Fruit fly (Drosophila melanogaster): ENCODE measurements around the gene ninaD.

ninaD gene

DNA sequence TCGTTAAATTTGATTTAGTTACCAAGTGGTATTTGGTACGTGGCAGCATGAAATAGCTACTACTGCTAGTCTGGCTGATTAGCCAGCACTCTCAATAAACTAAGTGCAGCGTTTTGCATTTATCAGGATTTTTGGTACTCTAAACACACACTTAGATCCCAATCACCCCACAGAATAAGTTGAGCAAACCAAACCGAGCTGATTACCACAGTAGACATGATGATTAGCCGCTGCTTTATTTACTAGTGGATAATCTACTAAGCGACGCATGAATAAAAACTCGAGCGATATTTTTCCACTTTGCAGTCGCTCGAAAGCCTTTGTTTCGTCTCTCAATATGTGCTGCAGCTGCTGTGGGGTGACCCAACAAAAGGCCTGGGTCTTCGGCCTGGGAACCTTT lies at the start of gene ninaD:
ninaD (plus strand) TSS at position 301 of the 400 bp plus-strand sequence.
- no peak for TF ChIP-seq CG17801 (GFP tag; optimal IDR thresholded peaks at IDR 0.05; ENCODE audit: partially characterized antibody)

DNA sequence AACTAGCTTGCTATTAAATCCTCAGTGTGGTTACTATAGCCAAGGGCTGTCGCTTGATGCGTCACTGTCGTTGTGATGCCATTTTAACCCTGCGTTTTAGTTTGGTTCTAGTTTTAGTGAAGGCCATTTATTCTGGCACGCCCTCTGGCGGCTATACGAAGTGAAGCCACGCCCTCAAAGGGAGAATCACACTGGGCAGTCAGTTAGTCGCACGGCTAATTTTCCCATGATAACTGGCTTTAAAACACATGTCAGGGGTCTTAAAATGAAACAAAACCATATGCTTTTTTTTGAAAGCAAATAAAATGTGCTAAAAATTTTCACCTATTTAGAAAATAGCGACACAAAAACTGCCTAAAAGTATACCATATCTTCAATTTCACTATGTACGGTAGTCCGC lies 48.7 kb upstream of the ninaD start:
- TF ChIP-seq CG17801 (GFP tag; optimal IDR thresholded peaks at IDR 0.05; ENCODE audit: partially characterized antibody): no peak

DNA sequence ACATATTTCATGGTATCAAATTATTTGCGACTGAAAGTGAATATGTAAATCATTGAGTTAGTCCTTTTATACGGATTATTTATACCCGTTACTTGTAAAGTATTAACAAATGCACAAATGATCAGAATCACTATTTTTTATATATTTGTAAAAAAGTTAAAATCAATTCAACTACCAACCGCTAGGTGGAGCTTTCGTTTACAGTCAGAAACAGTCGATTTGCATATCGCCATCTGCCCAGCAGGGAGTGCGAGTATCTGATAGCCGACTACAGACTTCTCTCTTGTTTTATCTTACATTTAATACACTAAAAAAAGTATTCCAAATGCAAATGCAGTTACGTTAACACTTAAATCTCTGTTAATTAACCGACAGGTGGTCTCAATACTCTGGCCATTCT lies 14.2 kb upstream of the ninaD start:
- TF ChIP-seq CG17801 (GFP tag; optimal IDR thresholded peaks at IDR 0.05; ENCODE audit: partially characterized antibody): no peak

DNA sequence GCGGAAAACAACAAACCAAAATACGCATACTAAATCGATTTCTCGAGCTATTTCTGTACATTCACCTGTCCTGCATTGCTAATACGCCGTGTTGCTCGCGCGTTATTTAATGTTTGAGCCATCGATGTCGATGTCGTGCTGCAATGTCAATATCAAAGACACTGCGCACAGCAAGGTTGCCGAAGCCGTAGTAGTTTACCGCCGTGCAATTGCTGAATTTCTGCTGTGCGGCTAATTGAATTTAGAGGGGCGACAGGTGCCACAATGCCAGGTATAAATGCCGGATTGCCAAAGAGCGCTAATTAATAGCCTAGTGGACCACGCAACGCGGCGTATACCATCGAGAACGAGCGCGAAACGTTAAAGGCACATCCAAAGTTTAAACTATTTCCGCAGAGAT lies 3.5 kb upstream of the ninaD start, which contains the start of gene Arr1:
Arr1 (plus strand) TSS at position 301 of the 400 bp plus-strand sequence.
- no peak for TF ChIP-seq CG17801 (GFP tag; optimal IDR thresholded peaks at IDR 0.05; ENCODE audit: partially characterized antibody)

DNA sequence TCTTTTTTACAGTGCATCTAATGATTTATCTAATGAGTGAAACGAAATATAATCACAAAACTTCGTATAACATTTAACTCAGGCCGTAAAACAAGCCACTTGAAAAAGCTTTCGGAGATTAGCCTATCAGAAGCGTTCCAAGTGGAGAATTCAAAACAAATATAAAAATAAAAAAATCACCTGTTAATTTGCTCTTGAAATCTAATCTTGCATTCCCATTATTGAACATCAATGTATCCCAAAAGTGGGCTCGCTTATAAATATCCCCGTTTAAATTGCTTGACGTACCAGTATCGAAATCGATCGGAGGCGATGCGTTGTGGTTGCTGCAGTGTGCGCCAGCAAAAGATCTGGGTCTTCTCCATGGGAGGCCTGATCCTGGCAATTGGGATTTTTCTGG lies 2.5 kb downstream of the ninaD start, which contains the start of gene CG31741:
CG31741 (plus strand) TSS at position 301 of the 400 bp plus-strand sequence.
- TF ChIP-seq CG17801 (GFP tag; optimal IDR thresholded peaks at IDR 0.05; ENCODE audit: partially characterized antibody): no peak

DNA sequence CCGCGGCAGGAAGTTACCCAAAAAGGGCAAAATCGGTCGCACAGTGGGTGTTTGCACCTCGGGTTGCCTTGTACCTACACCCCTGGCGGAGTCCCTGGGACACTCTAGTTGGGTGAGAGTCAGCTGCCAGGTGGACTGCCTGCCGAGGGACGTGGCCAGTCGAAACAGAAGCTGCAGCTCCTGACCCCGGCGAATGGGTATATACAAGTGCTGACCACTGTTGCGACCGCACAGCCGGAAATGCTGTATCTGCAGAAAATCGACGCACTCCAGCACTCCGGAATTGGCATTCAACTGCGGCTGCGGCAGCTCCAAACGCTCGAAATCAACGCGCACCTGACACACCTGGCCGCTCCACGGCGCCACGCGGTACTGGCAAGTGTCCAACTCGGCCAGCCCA lies 10.3 kb downstream of the ninaD start:
- TF ChIP-seq CG17801 (GFP tag; optimal IDR thresholded peaks at IDR 0.05; ENCODE audit: partially characterized antibody): no peak

DNA sequence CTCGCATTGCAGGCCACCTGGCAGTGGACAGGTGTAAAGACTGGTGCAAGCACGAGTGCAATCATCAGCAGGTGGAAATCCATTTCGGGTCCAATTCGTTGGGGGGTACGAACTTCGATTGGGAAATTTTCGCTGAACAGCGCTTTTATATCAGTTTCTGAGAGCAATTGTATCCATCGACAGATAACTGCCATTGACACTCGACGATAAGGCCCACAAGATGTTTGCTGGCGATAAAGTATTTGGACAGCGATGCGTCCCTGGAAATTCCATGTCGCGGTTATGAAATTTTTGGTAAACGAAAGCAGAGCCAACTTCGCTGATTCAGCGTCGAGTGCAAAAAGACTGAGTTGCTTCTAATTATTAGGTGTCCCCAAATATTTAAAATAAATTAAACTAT lies 10.7 kb downstream of the ninaD start, which contains the start of gene CG15153:
CG15153 (minus strand) TSS at position 101 of the 400 bp plus-strand sequence.
- no peak for TF ChIP-seq CG17801 (GFP tag; optimal IDR thresholded peaks at IDR 0.05; ENCODE audit: partially characterized antibody)

DNA sequence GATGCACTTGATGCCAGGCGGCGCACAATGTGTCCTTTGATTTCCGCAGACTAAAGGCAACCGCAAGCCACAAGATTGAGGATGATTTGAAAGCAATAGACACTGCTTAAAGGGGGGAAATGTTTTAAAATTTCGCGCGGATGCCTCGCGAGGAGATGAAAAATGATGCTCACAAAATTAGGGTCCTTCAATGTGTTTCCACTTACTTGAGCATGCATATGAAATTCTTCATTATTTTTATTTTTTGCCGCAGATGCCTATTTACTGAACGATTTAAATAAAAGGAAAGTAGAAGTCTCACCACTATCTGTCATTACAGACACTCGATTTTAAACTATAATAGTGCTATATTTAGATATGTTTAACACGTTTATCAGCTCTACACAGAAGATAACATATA lies 14.8 kb downstream of the ninaD start, which contains the start of gene Slc25A46b:
Slc25A46b (plus strand) TSS at position 301 of the 400 bp plus-strand sequence.
- TF ChIP-seq CG17801 (GFP tag; optimal IDR thresholded peaks at IDR 0.05; ENCODE audit: partially characterized antibody): no peak

DNA sequence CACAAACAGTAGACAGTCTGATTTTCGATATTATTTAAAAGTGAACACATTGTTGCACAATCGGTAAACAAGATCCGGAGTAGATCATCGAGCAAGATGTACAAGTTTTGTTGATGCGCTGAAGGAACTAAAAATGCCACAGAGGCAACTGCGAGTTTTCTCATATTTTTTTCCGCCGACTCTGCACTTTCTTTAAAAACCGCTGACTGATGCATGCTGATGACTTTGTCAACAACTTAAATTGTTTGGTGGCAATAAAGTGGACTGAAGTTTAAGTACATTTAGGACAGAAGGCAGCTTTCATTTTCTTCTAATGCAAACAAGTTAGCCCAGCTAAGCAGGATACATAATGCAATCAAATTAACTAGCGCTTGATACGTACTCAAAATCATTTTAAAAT lies 31.0 kb downstream of the ninaD start:
- no peak for TF ChIP-seq CG17801 (GFP tag; optimal IDR thresholded peaks at IDR 0.05; ENCODE audit: partially characterized antibody)

DNA sequence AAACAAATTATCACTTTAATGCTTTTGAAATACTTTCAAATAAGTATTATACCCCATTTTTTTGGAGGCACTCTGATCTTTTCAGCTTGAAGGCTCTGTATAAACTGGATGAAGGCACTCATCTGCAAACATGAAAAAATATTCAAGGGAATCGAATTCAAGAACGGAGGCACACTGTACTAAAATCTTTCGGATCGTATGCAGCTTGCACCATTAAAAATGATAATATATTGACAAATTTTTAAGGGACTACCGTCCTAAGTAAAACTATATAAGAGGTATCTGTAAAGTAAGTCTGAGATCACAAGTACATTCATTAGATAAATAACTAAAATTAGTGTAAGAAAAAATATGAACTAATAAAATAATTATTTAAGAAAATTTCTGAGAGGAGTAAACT lies 31.7 kb downstream of the ninaD start, which contains the start of gene CG44476:
CG44476 (minus strand) TSS at position 101 of the 400 bp plus-strand sequence.
- TF ChIP-seq CG17801 (GFP tag; optimal IDR thresholded peaks at IDR 0.05; ENCODE audit: partially characterized antibody): no peak

DNA sequence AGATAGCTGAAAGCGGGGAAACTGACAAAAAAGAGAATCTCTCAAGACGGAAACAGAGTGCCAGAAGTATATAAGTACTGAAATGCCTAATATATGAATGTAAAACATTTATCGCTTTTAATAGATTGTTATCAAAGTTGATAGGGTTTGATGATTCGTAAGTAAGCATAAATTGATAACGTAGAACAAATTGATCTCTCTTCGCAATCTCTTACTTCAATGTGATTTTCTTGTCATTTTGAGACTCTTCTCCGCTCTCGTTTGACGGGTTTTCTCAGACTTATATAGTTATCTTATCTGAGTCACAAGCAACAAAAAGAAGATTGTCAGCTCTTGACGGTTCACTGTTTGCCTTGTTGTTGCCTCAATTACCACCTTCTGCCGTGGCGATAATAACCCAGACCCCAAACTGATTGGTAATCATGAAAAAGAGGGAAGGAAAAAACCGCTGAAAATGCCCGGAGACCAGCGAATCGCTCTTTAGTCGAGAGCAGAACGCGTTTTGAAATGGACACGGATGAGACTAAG lies 32.8 kb downstream of the ninaD start, which contains the start of gene CG15152:
CG15152 (plus strand) TSS at position 372 of the 528 bp plus-strand sequence.
- no peak for TF ChIP-seq CG17801 (GFP tag; optimal IDR thresholded peaks at IDR 0.05; ENCODE audit: partially characterized antibody)

DNA sequence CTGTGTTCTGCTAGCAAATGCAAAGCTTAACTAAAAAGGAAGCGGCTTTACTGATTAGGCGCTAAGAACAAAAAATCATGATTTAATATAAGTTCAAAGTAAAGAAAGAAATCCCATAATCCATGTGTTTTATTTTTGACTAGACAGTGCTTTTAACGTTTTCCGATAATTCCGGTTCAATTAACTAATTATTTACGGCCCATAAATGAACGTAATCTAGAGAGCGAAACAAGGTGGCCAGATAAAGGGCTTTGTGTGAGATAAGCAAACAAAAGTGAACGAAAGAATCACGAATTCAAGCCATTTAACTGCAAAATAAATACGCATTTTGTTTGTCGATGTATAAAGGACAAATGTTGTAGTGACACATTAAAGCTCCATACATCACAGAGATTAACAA lies 33.7 kb downstream of the ninaD start:
- no peak for TF ChIP-seq CG17801 (GFP tag; optimal IDR thresholded peaks at IDR 0.05; ENCODE audit: partially characterized antibody)

DNA sequence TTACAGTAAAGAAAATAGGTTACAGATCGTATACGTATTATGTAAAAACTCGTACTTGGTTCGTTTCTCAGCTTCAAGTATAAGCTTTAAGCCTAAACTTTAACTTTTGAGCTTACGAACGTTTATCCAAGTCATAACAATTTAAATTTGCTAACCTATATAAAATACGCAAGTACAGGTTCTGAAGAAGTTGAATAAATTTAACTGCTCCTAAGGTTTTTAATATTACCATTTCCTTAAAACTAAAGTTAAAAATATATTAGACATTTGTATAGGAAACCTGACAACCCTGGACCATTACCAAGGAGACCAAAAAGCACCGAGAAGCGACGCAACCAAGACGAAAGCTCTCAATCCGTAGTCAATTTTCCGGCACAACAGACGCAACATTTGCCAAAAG lies 38.2 kb downstream of the ninaD start, which contains the start of gene CG5758:
CG5758 (plus strand) TSS at position 353 of the 400 bp plus-strand sequence.
- TF ChIP-seq CG17801 (GFP tag; optimal IDR thresholded peaks at IDR 0.05; ENCODE audit: partially characterized antibody): no peak

DNA sequence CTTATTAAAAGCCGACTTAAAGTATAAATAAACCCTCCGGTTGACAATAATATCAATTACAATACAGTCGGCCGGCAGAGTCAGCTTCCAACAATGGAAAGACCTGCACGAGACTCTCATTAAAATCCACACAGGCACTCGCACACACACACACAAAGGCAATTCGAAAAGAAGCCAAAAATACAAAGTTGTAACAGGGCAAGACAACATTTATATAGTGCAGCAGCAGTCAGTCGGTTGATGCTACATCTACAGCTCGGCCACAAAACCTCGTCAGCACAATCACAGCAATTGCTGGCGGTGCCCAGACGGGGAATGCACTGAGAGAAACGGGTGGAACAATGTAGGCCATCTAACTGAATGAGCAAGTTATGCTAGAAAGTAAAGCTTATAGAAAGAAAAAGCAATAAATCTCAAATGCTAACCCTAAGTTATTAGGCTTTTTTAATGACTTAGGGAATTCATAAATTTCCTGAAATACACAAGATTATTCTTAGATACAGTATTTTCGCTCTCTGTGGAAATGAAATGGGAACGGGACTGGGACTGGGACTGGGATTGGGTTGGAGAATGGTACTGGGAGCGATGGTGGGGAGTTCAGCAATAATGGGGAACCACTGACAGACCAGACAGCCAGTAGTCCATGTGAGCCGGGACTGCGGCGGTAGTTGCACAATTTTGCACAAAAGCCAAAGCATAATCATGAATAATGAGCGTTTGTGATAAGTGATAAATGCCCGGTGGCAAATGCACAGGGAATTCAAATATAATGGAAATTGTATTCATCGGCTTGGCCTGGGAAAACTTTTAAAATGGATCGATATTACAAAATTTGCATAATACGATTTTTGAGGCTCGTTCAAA lies 40.2 kb downstream of the ninaD start:
- peak; percentile 49 for TF ChIP-seq CG17801 (GFP tag; optimal IDR thresholded peaks at IDR 0.05; ENCODE audit: partially characterized antibody)

DNA sequence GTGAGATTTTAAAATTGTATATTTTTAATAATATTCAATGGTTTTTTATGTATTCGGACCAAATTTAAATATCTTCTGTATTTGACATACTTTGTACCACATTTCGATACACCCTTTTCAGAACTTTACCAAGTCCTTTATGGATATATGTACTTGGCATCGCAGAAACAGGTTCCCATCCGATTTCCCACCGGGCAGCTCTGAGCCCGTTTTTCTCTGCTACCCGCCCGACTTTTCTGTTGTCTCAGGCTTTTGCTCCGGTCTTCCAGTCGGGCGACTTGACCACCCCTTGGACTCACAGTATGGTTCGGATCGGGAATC lies 40.8 kb downstream of the ninaD start:
- no peak for TF ChIP-seq CG17801 (GFP tag; optimal IDR thresholded peaks at IDR 0.05; ENCODE audit: partially characterized antibody)

DNA sequence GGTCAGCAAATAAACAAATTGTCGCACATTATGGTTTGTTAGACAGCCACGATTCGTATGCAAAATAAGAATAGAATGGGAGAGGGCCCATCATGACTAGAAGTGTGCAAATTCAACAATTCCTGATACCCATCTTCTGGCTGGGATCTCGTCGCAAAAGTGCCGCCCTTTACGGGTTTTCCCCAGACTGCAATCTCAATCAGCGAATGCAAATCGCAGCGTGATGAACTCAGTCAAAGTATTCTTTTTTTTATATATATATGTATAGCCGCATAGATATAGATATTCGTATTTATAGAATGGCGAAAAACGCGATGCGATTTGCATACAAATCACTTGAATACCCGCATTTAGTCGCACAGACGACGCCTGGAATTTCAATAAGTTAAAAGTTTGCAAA lies 41.5 kb downstream of the ninaD start:
- TF ChIP-seq CG17801 (GFP tag; optimal IDR thresholded peaks at IDR 0.05; ENCODE audit: partially characterized antibody): no peak
